Fruit fly (Drosophila melanogaster) whole organism, prepupa: ENCODE data around the gene CG6321.
A peak's percentile ranks its signal among the peaks of the same experiment; 100 is the strongest.

Experiments used
- CG3032 ChIP-seq: fragments of 200-800 bp; optimal IDR thresholded peaks from 2 replicates; lab custom pipeline; 2019; ENCODE audit warnings: missing biosample characterization, mild to moderate bottlenecking, missing genetic modification characterization, moderate library complexity
- Hr39 ChIP-seq: fragments of 200-800 bp; sonication (Bioruptor generic); optimal IDR thresholded peaks from 2 replicates; lab custom pipeline; 2016; ENCODE audit warnings: missing biosample characterization, missing genetic modification characterization
- Hr4 ChIP-seq: fragments of 200-800 bp; sonication (Bioruptor generic); optimal IDR thresholded peaks from 3 replicates; lab custom pipeline; 2016; ENCODE audit warnings: missing biosample characterization, missing genetic modification characterization
- Met ChIP-seq: fragments of 200-800 bp; sonication (Bioruptor generic); optimal IDR thresholded peaks from 3 replicates; lab custom pipeline; 2016; ENCODE audit warnings: missing biosample characterization, missing genetic modification characterization
- esn ChIP-seq: fragments of 200-800 bp; sonication (Bioruptor generic); optimal IDR thresholded peaks from 2 replicates; lab custom pipeline; 2016; ENCODE audit warnings: missing biosample characterization, mild to moderate bottlenecking, missing genetic modification characterization, moderate library complexity
- vri ChIP-seq: fragments of 200-800 bp; sonication (Bioruptor generic); optimal IDR thresholded peaks from 3 replicates; lab custom pipeline; 2016; ENCODE audit warnings: missing biosample characterization, mild to moderate bottlenecking, missing genetic modification characterization

dm6 chr3L:11031784-11032183 is 29.2 kb downstream of the CG6321 start:
- no peak for TF ChIP-seq Hr39 (GFP tag; lab: Kevin White, UChicago)
- TF ChIP-seq CG3032, result peak; percentile 51
- no peak for TF ChIP-seq Met
- TF ChIP-seq esn (GFP tag; lab: Kevin White, UChicago), result no peak
- TF ChIP-seq Hr4, result peak; percentile 48
- TF ChIP-seq vri, result no peak
